Fruit fly (Drosophila melanogaster): ENCODE results near the gene CG8927.

Gene CG8927

DNA sequence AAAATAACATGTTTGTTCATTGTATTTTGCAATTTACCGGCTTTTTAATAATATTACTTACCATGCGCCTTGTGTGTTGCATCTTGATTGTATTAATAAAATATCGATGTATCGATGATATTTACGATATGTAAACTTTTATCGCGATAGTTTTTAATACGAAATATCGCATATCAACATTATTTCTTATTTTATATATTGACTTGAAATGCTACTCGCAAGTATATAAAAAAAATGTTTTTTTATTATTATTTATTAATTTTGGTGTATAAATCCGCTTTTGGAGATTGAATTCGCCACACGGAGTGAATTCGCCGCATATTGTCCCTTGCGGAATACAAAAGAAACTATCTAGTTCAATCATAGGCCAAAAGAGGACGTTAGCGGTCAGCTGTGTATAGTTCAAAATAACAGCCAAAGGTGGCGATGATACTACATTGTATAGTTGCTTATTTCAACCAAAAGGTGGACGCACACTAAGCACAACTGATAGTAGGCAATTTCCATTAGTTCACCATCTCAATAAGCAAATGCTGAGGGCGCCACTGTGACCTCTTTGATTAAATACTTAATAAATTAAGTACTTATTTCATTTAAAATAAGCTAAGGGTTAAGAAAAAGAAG lies 24.4 kb downstream of the CG8927 start, which contains the start of gene mtSSB (continued):
- TF ChIP-seq Fer2 (tag; optimal IDR thresholded peaks at IDR 0.05): peak; percentile 46
- peak; percentile 100 for TF ChIP-seq CG14860 (GFP tag; IDR thresholded peaks at IDR 0.05; ENCODE audit: partially characterized antibody)
- peak; percentile 61; the same call in 1 of the 2 replicates for TF ChIP-seq E2f2 (GFP tag; IDR thresholded peaks at IDR 0.05)
- peak; percentile 85 for TF ChIP-seq ind (GFP tag; optimal IDR thresholded peaks at IDR 0.05)
- peak; percentile 59 for TF ChIP-seq CG18476 (GFP tag; optimal IDR thresholded peaks at IDR 0.05)
- TF ChIP-seq nerfin-2 (GFP tag; IDR thresholded peaks at IDR 0.05; ENCODE audit: partially characterized antibody): peak; percentile 99
- TF ChIP-seq CG11695 (GFP tag; IDR thresholded peaks at IDR 0.05): peak; percentile 52; the same call in 2 of the 3 replicates
- TF ChIP-seq gro (GFP tag; optimal IDR thresholded peaks at IDR 0.05): peak; percentile 67
- peak; percentile 92 for TF ChIP-seq NC2β (GFP tag; optimal IDR thresholded peaks at IDR 0.05)

DNA sequence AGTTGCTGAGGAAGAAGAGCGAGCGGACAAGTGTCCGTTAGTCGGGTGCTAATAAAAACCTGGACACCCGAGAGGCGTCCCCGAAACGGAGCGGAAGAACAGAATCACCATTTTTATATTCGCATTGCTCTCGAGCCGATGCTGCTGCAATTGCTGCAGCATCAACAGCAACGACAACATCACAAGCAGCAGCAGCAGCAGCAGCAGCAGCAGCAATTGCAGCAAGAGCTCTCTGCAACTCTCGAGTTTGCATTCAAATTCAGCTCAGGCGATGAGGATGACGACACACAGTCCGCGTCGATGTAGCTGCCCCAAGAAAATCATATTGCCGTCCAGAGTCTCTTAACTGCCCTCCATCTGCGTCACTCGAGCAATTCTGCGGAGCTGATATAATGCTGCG lies 25.3 kb downstream of the CG8927 start:
- TF ChIP-seq Six4 (GFP tag; optimal IDR thresholded peaks at IDR 0.05) (no peak), bcd (GFP tag; optimal IDR thresholded peaks at IDR 0.05) (no peak), ci (GFP tag; IDR thresholded peaks at IDR 0.05) (peak; percentile 70; the same call in 2 of the 3 replicates), CG1602 (GFP tag; optimal IDR thresholded peaks at IDR 0.05) (no peak), Opbp (GFP tag; IDR thresholded peaks at IDR 0.05; ENCODE audit: partially characterized antibody) (0 out of 3 replicates have a peak, but pooled peaks have one; percentile 8), BEAF-32 (GFP tag; optimal IDR thresholded peaks at IDR 0.05) (no peak), Gsc (GFP tag; IDR thresholded peaks at IDR 0.05) (no peak), nerfin-2 (GFP tag; IDR thresholded peaks at IDR 0.05; ENCODE audit: partially characterized antibody) (0 out of 2 replicates have a peak, but pooled peaks have one; percentile 26), CG15514 (GFP tag; optimal IDR thresholded peaks at IDR 0.05) (peak; percentile 20), CG1529 (GFP tag; optimal IDR thresholded peaks at IDR 0.05) (no peak), Hr3 (GFP tag; optimal IDR thresholded peaks at IDR 0.05) (no peak), CrebB (tag; optimal IDR thresholded peaks at IDR 0.05) (peak; percentile 6), psq (GFP tag; optimal IDR thresholded peaks at IDR 0.05) (no peak), H2.0 (GFP tag; IDR thresholded peaks at IDR 0.05) (no peak), CG2199 (GFP tag; IDR thresholded peaks at IDR 0.05) (peak; percentile 90), Drgx (GFP tag; IDR thresholded peaks at IDR 0.05) (peak; percentile 60), cas (GFP tag; IDR thresholded peaks at IDR 0.05) (no peak), gce (GFP tag; IDR thresholded peaks at IDR 0.05) (0 out of 3 replicates have a peak, but pooled peaks have one; percentile 22), sens (GFP tag) (peak; percentile 61), Side (GFP tag; optimal IDR thresholded peaks at IDR 0.05) (no peak), CG2712 (tag; optimal IDR thresholded peaks at IDR 0.05) (no peak), Rx (GFP tag; IDR thresholded peaks at IDR 0.05) (no peak), vnd (GFP tag; IDR thresholded peaks at IDR 0.05; ENCODE audit: partially characterized antibody) (no peak), wek (GFP tag; optimal IDR thresholded peaks at IDR 0.05) (peak; percentile 33), CG31224 (GFP tag; IDR thresholded peaks at IDR 0.05) (0 out of 2 replicates have a peak, but pooled peaks have one; percentile 8), hkb (optimal IDR thresholded peaks at IDR 0.05) (no peak), hkb (GFP tag; IDR thresholded peaks at IDR 0.05) (peak; percentile 42), Deaf1 (tag; optimal IDR thresholded peaks at IDR 0.05) (no peak), crp (GFP tag; optimal IDR thresholded peaks at IDR 0.05) (no peak), so (GFP tag; IDR thresholded peaks at IDR 0.05) (0 out of 3 replicates have a peak, but pooled peaks have one; percentile 17), Dbx (GFP tag; IDR thresholded peaks at IDR 0.05) (0 out of 3 replicates have a peak, but pooled peaks have one; percentile 32), CG10431 (GFP tag; optimal IDR thresholded peaks at IDR 0.05) (no peak), HLHmδ (GFP tag; optimal IDR thresholded peaks at IDR 0.05) (no peak), Atf6 (GFP tag; IDR thresholded peaks at IDR 0.05) (no peak), chm (GFP tag; IDR thresholded peaks at IDR 0.05) (peak; percentile 60), dan (GFP tag; IDR thresholded peaks at IDR 0.05) (no peak), MBD-R2 (GFP tag; IDR thresholded peaks at IDR 0.05) (no peak), CG7786 (GFP tag; optimal IDR thresholded peaks at IDR 0.05) (peak; percentile 19), Adf1 (GFP tag; IDR thresholded peaks at IDR 0.05) (no peak), nom (GFP tag; optimal IDR thresholded peaks at IDR 0.05) (peak; percentile 73), Med (GFP tag) (peak; percentile 60)
